2 worm cellular contexts compared by ENCODE assay signal in genomic region chrIV:17206745-17207144, ce11.
TF ChIP-seq lines count a peak whose summit lies in the region.

TSS of gene cnnm-1 (minus strand) at chrIV:17206845.

TF ChIP-seq in whole organism, L1 larva, 84 proteins besides CTCF, POLR2A, EP300 and RAD21:
- TF ChIP-seq rnt-1 (tag; optimal IDR thresholded peaks at IDR 0.05; lab: Kevin White, UChicago) (no peak), nhr-11 (tag; optimal IDR thresholded peaks at IDR 0.05; lab: Kevin White, UChicago) (no peak), dsc-1 (tag; optimal IDR thresholded peaks at IDR 0.05; lab: Kevin White, UChicago) (peak; percentile 15), skn-1 (tag; optimal IDR thresholded peaks at IDR 0.05; lab: Kevin White, UChicago) (no peak)

TF ChIP-seq in whole organism, mixed stage, embryonic, 35 proteins besides CTCF, POLR2A, EP300 and RAD21:
- TF ChIP-seq nhr-237 (tag; optimal IDR thresholded peaks at IDR 0.05; lab: Kevin White, UChicago), result no peak
- peak; percentile 25 for TF ChIP-seq cnd-1 (tag; optimal IDR thresholded peaks at IDR 0.05; lab: Kevin White, UChicago)
